Fruit fly (Drosophila melanogaster) whole organism, adult: Measurements from ENCODE around the gene CG13605.

Experiments used
- CG11617 ChIP-seq: fragments of 200-800 bp; sonication (Bioruptor generic); optimal IDR thresholded peaks from 2 replicates; lab custom pipeline; 2017; ENCODE audit warnings: mild to moderate bottlenecking, missing biosample characterization, missing genetic modification reagents, missing genetic modification characterization
- CG12768 ChIP-seq: fragments of 200-800 bp; sonication (Bioruptor generic); optimal IDR thresholded peaks from 2 replicates; lab custom pipeline; 2017; ENCODE audit warnings: missing biosample characterization, missing genetic modification characterization, mild to moderate bottlenecking, moderate library complexity, missing genetic modification reagents
- CG14711 ChIP-seq: fragments of 200-800 bp; sonication (Bioruptor generic); optimal IDR thresholded peaks from 2 replicates; lab custom pipeline; 2018; ENCODE audit warnings: missing biosample characterization, mild to moderate bottlenecking, missing genetic modification characterization, moderate library complexity
- CG1620 ChIP-seq: fragments of 200-800 bp; sonication (Bioruptor generic); optimal IDR thresholded peaks from 2 replicates; lab custom pipeline; 2016; ENCODE audit warnings: missing biosample characterization, missing genetic modification characterization
- CG33017 ChIP-seq: fragments of 200-800 bp; sonication (Bioruptor generic); optimal IDR thresholded peaks from 2 replicates; lab custom pipeline; 2018; ENCODE audit warnings: missing biosample characterization, mild to moderate bottlenecking, missing genetic modification characterization, moderate library complexity
- CG5204 ChIP-seq: fragments of 200-800 bp; sonication (Bioruptor generic); optimal IDR thresholded peaks from 2 replicates; lab custom pipeline; 2016; ENCODE audit warnings: missing biosample characterization, missing genetic modification characterization
- CG7045 ChIP-seq: fragments of 200-800 bp; sonication (Bioruptor generic); optimal IDR thresholded peaks from 2 replicates; lab custom pipeline; 2017; ENCODE audit warnings: missing biosample characterization, mild to moderate bottlenecking, missing genetic modification characterization
- CG7101 ChIP-seq: fragments of 200-800 bp; sonication (Bioruptor generic); optimal IDR thresholded peaks from 2 replicates; lab custom pipeline; 2018; ENCODE audit warnings: missing biosample characterization, mild to moderate bottlenecking, missing genetic modification characterization, moderate library complexity
- Clk ChIP-seq: fragments of 200-800 bp; sonication (Bioruptor generic); optimal IDR thresholded peaks from 2 replicates; lab custom pipeline; 2017; ENCODE audit warnings: missing biosample characterization, missing genetic modification characterization
- Crg-1 ChIP-seq: fragments of 200-800 bp; sonication (Bioruptor generic); optimal IDR thresholded peaks from 2 replicates; lab custom pipeline; 2016; ENCODE audit warnings: missing biosample characterization, missing genetic modification characterization
- Hr96 ChIP-seq: fragments of 200-800 bp; sonication (Bioruptor generic); optimal IDR thresholded peaks from 2 replicates; lab custom pipeline; 2016; ENCODE audit warnings: missing biosample characterization, missing genetic modification characterization
- Mnt ChIP-seq: fragments of 200-800 bp; sonication (Bioruptor generic); optimal IDR thresholded peaks from 2 replicates; lab custom pipeline; 2016; ENCODE audit warnings: missing biosample characterization, mild to moderate bottlenecking, missing genetic modification characterization
- bab1 ChIP-seq: fragments of 200-800 bp; sonication (Bioruptor generic); optimal IDR thresholded peaks from 3 replicates; lab custom pipeline; 2019; ENCODE audit warnings: missing biosample characterization, mild to moderate bottlenecking, missing genetic modification characterization, moderate library complexity
- cic ChIP-seq: fragments of 200-800 bp; sonication (Bioruptor generic); optimal IDR thresholded peaks from 2 replicates; lab custom pipeline; 2017; ENCODE audit warnings: missing biosample characterization, mild to moderate bottlenecking, missing genetic modification characterization, moderate library complexity
- cnc ChIP-seq, 2 experiments: fragments of >200 bp; optimal IDR thresholded peaks; 2 replicates each; lab custom pipeline; 2017
- kay ChIP-seq: fragments of 200-800 bp; sonication (Bioruptor generic); peaks from one replicate; lab custom pipeline; 2016; ENCODE audit warnings: missing biosample characterization, missing genetic modification characterization, borderline replicate concordance
- ovo ChIP-seq: fragments of 200-800 bp; sonication (Bioruptor generic); optimal IDR thresholded peaks from 2 replicates; lab custom pipeline; 2016; ENCODE audit warnings: missing biosample characterization, missing genetic modification characterization
- pad ChIP-seq: fragments of 200-800 bp; sonication (Bioruptor generic); optimal IDR thresholded peaks from 3 replicates; lab custom pipeline; 2017; ENCODE audit warnings: missing biosample characterization, missing genetic modification characterization, mild to moderate bottlenecking, moderate library complexity, missing genetic modification reagents
- tj ChIP-seq: fragments of 200-800 bp; sonication (Bioruptor generic); optimal IDR thresholded peaks from 3 replicates; lab custom pipeline; 2017; ENCODE audit warnings: missing biosample characterization, mild to moderate bottlenecking, missing genetic modification characterization, moderate library complexity
- toe ChIP-seq: fragments of 200-800 bp; sonication (Bioruptor generic); optimal IDR thresholded peaks from 2 replicates; lab custom pipeline; 2016; ENCODE audit warnings: missing biosample characterization, missing genetic modification characterization

The CG13605 gene

DNA sequence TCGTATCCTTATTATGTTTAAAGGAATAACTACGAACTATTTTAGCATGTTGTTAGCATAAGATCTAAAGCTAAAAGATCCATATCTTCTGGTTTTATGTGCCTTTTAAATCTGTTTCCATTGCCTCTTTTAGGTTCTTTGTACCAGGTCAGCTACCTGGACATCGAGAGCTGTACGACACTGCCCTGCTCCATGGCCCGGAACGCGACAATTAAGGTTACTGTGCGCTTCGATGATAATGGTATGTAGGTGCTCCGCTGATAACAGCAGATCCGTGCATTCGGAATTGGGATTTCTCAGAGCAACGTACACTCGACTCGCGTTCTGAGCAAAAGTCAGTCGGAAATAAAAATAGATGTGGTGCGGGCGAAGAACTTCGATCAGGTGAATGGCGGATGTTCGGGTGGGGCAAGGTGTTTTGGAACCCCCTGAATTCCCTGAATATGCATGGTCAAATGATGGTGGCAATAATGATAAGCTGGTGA, 27.5 kb upstream of the CG13605 start:
- no peak for TF ChIP-seq pad (GFP tag; lab: Kevin White, UChicago)
- TF ChIP-seq cic (GFP tag; lab: Kevin White, UChicago): no peak
- TF ChIP-seq cnc (optimal IDR thresholded peaks at IDR 0.05; lab: Kevin White, UChicago): no peak
- TF ChIP-seq tj (GFP tag; lab: Kevin White, UChicago): no peak
- TF ChIP-seq CG7101 (tag; lab: Kevin White, UChicago): no peak
- TF ChIP-seq CG1620: no peak
- no peak for TF ChIP-seq toe (GFP tag; lab: Kevin White, UChicago)
- TF ChIP-seq Mnt (GFP tag; lab: Kevin White, UChicago): no peak
- no peak for TF ChIP-seq CG14711 (tag; lab: Kevin White, UChicago)
- TF ChIP-seq CG33017 (tag; lab: Kevin White, UChicago): no peak
- no peak for TF ChIP-seq Hr96
- no peak for TF ChIP-seq Clk (GFP tag; lab: Kevin White, UChicago)
- no peak for TF ChIP-seq CG7045 (GFP tag; lab: Kevin White, UChicago)
- no peak for TF ChIP-seq ovo (GFP tag; lab: Kevin White, UChicago)

DNA sequence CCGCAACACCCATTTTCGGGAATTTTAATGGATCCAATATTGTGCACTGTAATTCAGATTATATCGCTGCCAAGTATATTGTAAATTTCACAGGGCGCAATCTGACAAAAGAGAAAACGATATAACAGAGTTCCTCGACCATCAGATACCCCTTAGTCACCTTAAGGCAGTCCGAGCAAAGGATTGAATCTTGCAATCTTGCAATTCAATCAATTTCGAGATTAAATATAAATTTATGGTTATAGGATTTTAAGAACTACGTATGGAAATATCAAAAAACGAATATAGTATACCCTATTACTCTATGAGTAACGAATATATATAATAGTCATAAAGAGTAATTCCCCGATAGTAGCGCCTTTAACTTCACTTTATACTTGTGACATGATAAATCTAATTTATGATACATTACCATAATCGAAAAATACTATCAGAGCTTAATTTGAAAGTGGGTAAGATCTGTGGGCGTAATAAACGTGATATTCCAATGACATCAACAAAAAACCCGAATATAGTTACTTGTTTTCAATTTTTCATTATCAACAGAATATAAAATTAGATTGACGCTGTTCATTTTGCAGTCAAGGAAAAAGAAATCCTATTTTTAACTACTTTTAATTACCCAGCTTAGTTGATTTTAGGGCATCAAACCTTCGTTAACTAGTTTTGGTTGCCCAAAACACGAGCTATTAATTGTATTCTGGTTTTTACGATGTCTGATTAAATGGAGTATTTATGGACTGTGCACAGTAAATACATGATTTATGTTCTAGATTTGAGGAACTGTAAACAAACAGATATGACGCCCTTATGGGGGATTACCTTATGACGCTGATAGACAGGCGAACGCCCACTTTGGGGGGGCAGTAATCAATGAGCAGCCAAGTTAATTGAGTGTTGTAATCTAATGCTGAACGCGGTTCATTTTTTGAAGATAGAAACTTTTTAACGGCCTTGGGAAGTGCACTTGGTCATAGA, 26.6 kb upstream of the CG13605 start:
- TF ChIP-seq cnc (optimal IDR thresholded peaks at IDR 0.05; lab: Kevin White, UChicago) (no peak), cic (GFP tag; lab: Kevin White, UChicago) (peak; percentile 54)

DNA sequence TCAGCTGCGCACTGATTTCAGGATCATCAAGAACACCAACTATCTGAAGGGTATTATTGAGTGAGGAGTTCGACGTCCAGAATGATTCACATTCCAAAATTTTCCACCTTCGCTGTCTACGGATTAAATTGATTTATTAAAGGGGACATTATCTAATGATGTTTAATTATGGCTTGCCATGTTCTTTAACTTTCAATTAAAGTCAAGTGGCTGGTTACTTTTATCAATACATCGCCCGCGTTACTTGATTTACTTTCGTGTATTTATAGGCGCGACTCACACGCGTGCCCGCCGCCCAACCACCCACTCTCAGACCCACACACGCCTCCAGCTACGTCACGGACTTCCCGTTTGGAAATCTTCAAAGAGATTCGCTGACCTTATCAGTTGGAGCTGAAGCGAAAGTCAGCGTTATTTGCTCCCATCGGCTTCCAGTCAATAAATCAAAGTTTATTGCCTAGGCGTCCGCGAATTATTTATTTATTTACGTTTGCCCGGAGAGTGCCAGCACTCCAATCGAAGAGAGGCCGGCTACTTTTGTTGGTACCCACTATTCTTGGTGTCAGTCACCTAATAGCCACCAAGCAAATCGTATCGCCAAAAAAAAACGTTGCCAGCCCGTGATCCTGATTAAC, 25.2 kb upstream of the CG13605 start, which contains the start of gene Npc2f:
Gene Npc2f, plus strand, starts transcription at position 585 of the 635 bp plus-strand sequence.
- TF ChIP-seq Clk (GFP tag; lab: Kevin White, UChicago) (no peak), kay (GFP tag; lab: Kevin White, UChicago) (peak; percentile 4), cic (GFP tag; lab: Kevin White, UChicago) (peak; percentile 15), CG12768 (GFP tag; lab: Kevin White, UChicago) (peak; percentile 1)

DNA sequence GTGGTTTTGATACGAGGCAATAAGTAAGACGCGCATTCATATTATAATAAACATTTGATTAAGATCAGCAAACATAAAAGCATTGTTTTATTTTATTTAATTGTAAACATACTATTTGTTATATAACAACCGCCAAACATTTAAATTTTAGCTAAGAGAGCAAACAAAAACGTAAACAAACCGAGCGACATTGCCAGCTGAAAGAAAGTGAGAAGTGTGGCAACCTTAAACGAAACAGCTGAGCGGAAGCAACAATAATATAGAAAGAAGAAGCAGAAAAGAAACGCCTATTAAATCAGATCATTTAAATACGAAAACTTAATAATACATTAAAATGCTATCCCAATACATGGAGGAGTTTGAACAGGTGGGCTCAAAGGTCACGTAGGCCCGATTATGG, 22.4 kb upstream of the CG13605 start, which contains the start of gene Sec10:
Gene Sec10, plus strand, starts transcription at position 252 of the 400 bp plus-strand sequence.
- TF ChIP-seq bab1 (GFP tag; lab: Kevin White, UChicago): peak; percentile 58
- TF ChIP-seq CG7101 (tag; lab: Kevin White, UChicago): peak; percentile 23
- peak; percentile 7 for TF ChIP-seq CG33017 (tag; lab: Kevin White, UChicago)
- TF ChIP-seq kay (GFP tag; lab: Kevin White, UChicago): no peak
- no peak for TF ChIP-seq CG12768 (GFP tag; lab: Kevin White, UChicago)

DNA sequence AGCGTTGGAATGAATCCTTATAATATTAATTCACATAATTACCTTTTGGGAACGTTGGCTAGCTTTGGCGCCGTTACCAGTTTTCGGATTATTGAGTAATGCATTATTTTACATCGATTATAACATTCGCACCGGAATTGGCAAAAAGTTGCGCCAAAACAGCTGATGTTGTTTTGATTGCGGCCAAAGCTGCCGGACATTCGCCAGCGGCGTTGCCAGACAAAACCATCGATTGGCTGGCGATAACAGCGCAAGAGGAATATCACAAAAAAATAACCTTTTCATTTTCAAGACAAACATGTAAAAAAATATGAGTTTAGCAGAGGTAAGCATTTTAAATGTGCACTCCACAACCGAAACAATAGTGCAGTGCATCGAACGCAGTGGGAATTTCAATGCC, 17.9 kb upstream of the CG13605 start, which contains the start of the genes GatB and Tsc1:
Gene GatB, minus strand, starts transcription at position 176 of the 400 bp plus-strand sequence.
Gene Tsc1, plus strand, starts transcription at position 228 of the 400 bp plus-strand sequence.
- TF ChIP-seq CG7101 (tag; lab: Kevin White, UChicago): no peak
- TF ChIP-seq CG33017 (tag; lab: Kevin White, UChicago): no peak
- TF ChIP-seq tj (GFP tag; lab: Kevin White, UChicago): peak; percentile 21
- TF ChIP-seq cic (GFP tag; lab: Kevin White, UChicago): peak; percentile 14
- no peak for TF ChIP-seq CG5204 (GFP tag; lab: Kevin White, UChicago)
- TF ChIP-seq kay (GFP tag; lab: Kevin White, UChicago): no peak
- TF ChIP-seq Clk (GFP tag; lab: Kevin White, UChicago): no peak
- TF ChIP-seq ovo (GFP tag; lab: Kevin White, UChicago): no peak
- no peak for TF ChIP-seq Mnt (GFP tag; lab: Kevin White, UChicago)
- no peak for TF ChIP-seq Crg-1 (GFP tag; lab: Kevin White, UChicago)
- TF ChIP-seq bab1 (GFP tag; lab: Kevin White, UChicago): peak; percentile 62
- TF ChIP-seq CG11617 (GFP tag; lab: Kevin White, UChicago): no peak
- TF ChIP-seq CG14711 (tag; lab: Kevin White, UChicago): no peak
- TF ChIP-seq CG7045 (GFP tag; lab: Kevin White, UChicago): no peak
- no peak for TF ChIP-seq pad (GFP tag; lab: Kevin White, UChicago)
- TF ChIP-seq toe (GFP tag; lab: Kevin White, UChicago): no peak
- no peak for TF ChIP-seq CG1620
- no peak for TF ChIP-seq Hr96
- no peak for TF ChIP-seq CG12768 (GFP tag; lab: Kevin White, UChicago)
- TF ChIP-seq cnc (optimal IDR thresholded peaks at IDR 0.05; lab: Kevin White, UChicago): no peak

DNA sequence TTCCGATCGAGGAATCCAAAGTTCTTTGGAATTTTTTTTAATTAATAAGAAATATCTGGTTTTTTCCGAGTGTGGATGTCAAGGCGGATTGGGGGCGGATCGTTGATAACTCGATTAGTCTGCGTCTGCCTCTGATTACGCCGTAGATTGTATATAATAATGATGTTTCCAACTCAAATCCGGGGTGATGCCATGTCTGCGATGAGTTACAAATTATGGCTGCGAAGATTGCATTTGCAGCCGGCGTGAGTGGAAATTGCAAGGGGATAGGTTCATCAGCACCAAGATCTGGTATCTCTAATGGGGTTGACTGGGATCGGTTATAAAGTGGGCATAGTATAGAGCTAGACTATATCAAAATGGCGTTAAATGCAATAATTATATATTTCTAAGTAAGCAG, 10.2 kb upstream of the CG13605 start:
- TF ChIP-seq Hr96 (no peak), ovo (GFP tag; lab: Kevin White, UChicago) (no peak), CG5204 (GFP tag; lab: Kevin White, UChicago) (no peak), CG33017 (tag; lab: Kevin White, UChicago) (no peak), toe (GFP tag; lab: Kevin White, UChicago) (no peak), cic (GFP tag; lab: Kevin White, UChicago) (no peak), CG7101 (tag; lab: Kevin White, UChicago) (no peak), CG7045 (GFP tag; lab: Kevin White, UChicago) (no peak), CG14711 (tag; lab: Kevin White, UChicago) (no peak), tj (GFP tag; lab: Kevin White, UChicago) (no peak), pad (GFP tag; lab: Kevin White, UChicago) (no peak), kay (GFP tag; lab: Kevin White, UChicago) (no peak), CG1620 (no peak), CG11617 (GFP tag; lab: Kevin White, UChicago) (no peak)
